Fruit fly (Drosophila melanogaster): ENCODE results near the gene Fer3.

Gene Fer3

dm6 chr3R:11655873-11656374, 38.2 kb downstream of the Fer3 start, which contains the start of gene CG42327:
CG42327 (plus strand) TSS chr3R:11656149.
- TF ChIP-seq CG17801 (GFP tag; optimal IDR thresholded peaks at IDR 0.05; ENCODE audit: partially characterized antibody) = peak; percentile 87

DNA sequence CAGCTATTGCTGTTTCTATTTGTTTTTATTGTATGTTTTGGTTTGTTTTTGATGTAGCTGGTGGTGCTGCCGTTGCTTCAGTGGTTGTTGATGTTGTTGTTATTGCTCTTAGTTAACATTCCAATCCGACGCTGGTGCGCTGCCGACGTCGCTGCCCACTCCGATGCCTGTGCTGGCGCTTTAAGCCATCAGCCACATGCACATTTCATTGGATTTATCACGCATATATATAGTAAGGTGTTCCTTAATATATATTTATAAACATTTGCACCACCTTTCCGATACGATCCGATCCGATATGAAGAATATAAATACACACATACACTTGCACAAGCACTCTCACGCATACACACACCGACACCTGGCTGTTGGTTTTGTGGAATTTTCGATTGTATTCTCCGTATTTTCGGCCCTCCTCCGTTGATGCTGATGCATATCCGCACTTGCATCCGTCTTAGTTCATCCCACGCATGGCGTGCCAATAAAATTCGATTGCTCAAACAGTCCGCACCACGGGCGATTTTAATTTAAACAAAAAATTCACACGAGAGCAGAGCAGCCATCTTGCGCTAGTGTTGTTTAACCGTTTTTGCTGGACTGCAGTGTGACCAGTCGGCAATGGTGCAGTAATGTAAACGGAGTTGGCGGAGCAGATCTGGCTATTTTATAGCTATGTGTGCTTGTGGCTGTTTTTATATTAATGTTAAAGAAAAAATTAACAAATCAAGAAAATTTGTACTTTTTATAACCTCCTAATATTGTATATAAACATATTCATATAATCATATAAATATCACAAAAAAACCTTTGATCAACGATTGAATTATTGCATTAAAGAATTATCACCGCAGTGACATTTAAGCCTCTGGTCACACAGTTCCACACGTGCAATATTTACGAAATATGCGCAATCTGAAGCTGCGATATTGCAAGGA, 43.7 kb downstream of the Fer3 start, which contains the start of the genes Csk and Elp1:
Gene Csk (minus strand): TSS at position 602 of the 935 bp plus-strand sequence.
Gene Elp1 (plus strand): TSS at position 867 of the 935 bp plus-strand sequence.
- TF ChIP-seq CG17801 (GFP tag; optimal IDR thresholded peaks at IDR 0.05; ENCODE audit: partially characterized antibody) = peak; percentile 55

DNA sequence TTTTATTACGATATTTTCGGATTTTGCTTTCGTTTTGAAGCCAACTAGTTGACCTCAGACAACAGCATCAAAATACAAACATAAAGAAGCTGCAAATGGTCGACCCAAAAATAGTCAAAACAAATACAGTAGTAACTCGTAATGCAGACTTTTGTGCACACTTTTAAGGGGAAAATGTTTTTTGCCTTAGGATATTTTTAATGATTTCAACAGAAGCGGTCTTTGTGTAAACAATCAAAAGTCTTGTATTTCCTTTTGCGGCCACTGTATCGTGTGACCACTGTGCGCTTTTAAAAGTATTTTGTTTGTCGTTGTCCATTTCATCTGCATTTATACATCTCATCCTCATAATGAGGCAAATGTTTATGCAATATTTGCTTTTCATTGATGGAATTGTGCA, 44.7 kb downstream of the Fer3 start:
- TF ChIP-seq CG17801 (GFP tag; optimal IDR thresholded peaks at IDR 0.05; ENCODE audit: partially characterized antibody) = peak; percentile 74

- no peak for TF ChIP-seq CG17801 (GFP tag; optimal IDR thresholded peaks at IDR 0.05; ENCODE audit: partially characterized antibody)
Measured at dm6 chr3R:11648356-11649355, 45.5 kb downstream of the Fer3 start.

DNA sequence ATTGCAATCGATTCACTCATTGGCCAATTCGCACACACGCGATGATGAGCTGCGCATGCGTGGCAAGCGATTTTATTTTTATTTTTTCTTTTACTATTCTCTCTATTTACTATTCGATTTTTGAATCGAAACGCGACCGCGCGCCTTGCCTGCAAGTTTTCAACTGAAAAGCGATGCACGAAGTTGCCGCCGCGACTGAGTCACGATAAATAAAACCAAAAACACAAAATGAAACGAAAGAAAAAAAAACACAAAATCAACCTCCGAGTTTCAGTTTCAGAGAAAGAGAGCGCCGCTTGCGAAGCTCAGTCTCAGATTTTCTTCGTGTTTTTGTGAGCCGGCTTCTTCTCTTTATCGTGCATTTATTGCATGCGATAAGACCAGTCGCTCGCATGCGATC, 47.3 kb downstream of the Fer3 start:
- TF ChIP-seq CG17801 (GFP tag; optimal IDR thresholded peaks at IDR 0.05; ENCODE audit: partially characterized antibody) = peak; percentile 83

All from ovary, adult (tissue).